Worm (Caenorhabditis elegans): ENCODE measurements around the gene bre-3.

The bre-3 gene

DNA sequence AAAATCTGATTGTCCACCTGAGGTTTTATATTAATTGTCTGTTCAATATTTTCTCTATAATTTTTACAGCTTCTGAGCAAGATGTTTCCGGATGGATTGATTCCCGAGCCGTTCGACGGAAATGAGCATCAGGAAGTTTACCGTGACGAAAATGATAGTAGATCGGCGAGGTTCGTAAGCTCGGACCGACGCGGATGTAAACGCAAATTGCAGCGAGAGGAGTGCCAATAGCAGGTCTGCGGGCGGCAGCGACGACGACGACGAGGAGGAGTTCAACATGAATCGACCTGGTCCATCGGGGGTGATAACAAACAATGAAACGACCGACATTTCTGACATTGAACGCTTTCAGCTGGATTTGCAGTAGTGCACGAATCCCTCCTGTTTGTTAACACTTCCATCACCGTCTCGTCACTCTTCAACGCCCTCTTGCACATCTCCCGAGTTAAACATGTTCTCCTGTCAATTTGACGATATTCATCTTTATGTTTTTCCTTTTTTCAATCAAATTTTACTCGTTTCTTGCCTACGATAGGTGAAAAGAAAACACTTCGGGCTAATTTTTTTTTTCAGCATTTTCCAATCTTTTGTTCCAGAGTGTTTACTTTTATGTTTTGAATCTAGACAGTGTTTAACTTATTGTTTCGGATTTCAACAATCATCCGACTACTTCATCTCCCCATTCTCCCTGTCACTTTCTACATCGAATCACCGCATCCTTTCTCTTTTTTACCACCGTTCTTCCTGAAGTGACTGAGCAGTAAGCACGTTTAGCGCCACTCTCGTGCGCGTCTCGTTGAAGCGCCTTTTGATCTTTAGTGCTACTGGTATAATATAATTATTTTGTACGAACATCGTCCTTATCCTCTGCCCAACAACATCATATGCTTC lies 23.1 kb downstream of the bre-3 start (continued):
- TF ChIP-seq tbp1 (GFP tag; optimal IDR thresholded peaks at IDR 0.05) (peak; percentile 26), B0261.1 (tag; optimal IDR thresholded peaks at IDR 0.05) (no peak), somi-1 (GFP tag; optimal IDR thresholded peaks at IDR 0.05) (no peak), snpc-1.1 (tag; optimal IDR thresholded peaks at IDR 0.05; ENCODE audit: insufficient read depth) (no peak), snpc-1.3 (tag; optimal IDR thresholded peaks at IDR 0.05; ENCODE audit: insufficient read depth) (no peak), egrh-3 (GFP tag; IDR thresholded peaks at IDR 0.05) (no peak), tbx-9 (tag; optimal IDR thresholded peaks at IDR 0.05; ENCODE audit: borderline replicate concordance) (no peak), akir-1 (GFP tag; optimal IDR thresholded peaks at IDR 0.05) (no peak), snpc-3.4 (tag; optimal IDR thresholded peaks at IDR 0.05) (no peak), madf-10 (tag; optimal IDR thresholded peaks at IDR 0.05) (no peak), Y79H2A.3 (GFP tag; conservative IDR thresholded peaks at IDR 0.05) (peak; percentile 31; the same call in 1 of the 2 replicates), dox-1 (GFP tag; IDR thresholded peaks at IDR 0.05) (no peak; the same call in 1 of the 2 replicates), hmg-20 (GFP tag; IDR thresholded peaks at IDR 0.05) (no peak), nhr-120 (GFP tag; IDR thresholded peaks at IDR 0.05) (no peak), pha-4 (tag; optimal IDR thresholded peaks at IDR 0.05) (no peak), lin-40 (tag; optimal IDR thresholded peaks at IDR 0.05) (no peak), ama-1 (optimal IDR thresholded peaks at IDR 0.05) (no peak), ama-1 (GFP tag; optimal IDR thresholded peaks at IDR 0.05) (no peak), nfya-1 (tag; optimal IDR thresholded peaks at IDR 0.05; ENCODE audit: borderline replicate concordance, insufficient read depth) (no peak), F52B5.7 (tag; optimal IDR thresholded peaks at IDR 0.05) (peak; percentile 21), nhr-27 (tag; optimal IDR thresholded peaks at IDR 0.05) (no peak), sea-2 (GFP tag; IDR thresholded peaks at IDR 0.05) (no peak), B0035.1 (tag; optimal IDR thresholded peaks at IDR 0.05) (no peak), ztf-3 (GFP tag; optimal IDR thresholded peaks at IDR 0.05) (no peak), sptf-2 (GFP tag; optimal IDR thresholded peaks at IDR 0.05) (no peak), mcd-1 (GFP tag; IDR thresholded peaks at IDR 0.05) (no peak), ztf-22 (GFP tag; optimal IDR thresholded peaks at IDR 0.05) (no peak), ztf-25 (GFP tag; IDR thresholded peaks at IDR 0.05) (no peak), ets-4 (GFP tag; optimal IDR thresholded peaks at IDR 0.05) (no peak), ztf-26 (tag; optimal IDR thresholded peaks at IDR 0.05) (no peak), T07F8.4 (tag; optimal IDR thresholded peaks at IDR 0.05) (no peak), die-1 (tag; optimal IDR thresholded peaks at IDR 0.05) (peak; percentile 45), atf-7 (tag; optimal IDR thresholded peaks at IDR 0.05) (peak; percentile 32), zim-3 (tag; optimal IDR thresholded peaks at IDR 0.05) (no peak), repo-1 (tag; optimal IDR thresholded peaks at IDR 0.05) (no peak), lag-1 (GFP tag; IDR thresholded peaks at IDR 0.05) (no peak), hlh-12 (tag; optimal IDR thresholded peaks at IDR 0.05) (no peak), B0019.2 (GFP tag; conservative IDR thresholded peaks at IDR 0.05) (no peak), B0336.3 (GFP tag; IDR thresholded peaks at IDR 0.05) (no peak), let-526 (GFP tag; IDR thresholded peaks at IDR 0.05) (no peak)
